Fruit fly (Drosophila melanogaster): ENCODE data around the gene PAN3.

Gene PAN3

DNA sequence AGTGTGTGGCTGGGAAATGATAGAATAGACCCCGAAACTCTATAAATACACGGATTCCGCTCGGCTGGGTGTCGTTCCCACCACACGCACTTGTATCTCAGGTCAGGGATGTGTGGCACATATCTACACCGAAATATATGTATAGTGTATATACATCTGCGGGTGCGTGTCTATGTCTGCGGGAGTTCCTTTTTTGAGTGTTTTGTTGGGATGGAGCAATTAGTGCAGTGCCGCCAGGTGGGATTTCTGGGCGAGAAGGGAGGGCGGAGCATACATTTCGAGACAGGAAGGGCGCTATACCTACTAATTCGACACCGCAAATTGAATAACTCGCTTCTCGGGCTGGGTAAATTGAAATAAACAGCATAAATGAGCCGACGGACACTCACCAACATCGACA is 55.5 kb downstream of the PAN3 start:
- TF ChIP-seq ey (GFP tag; optimal IDR thresholded peaks at IDR 0.05): no peak
- TF ChIP-seq jim (GFP tag; optimal IDR thresholded peaks at IDR 0.05): no peak

- TF ChIP-seq N (GFP tag; optimal IDR thresholded peaks at IDR 0.05) (no peak), Hr83 (GFP tag; optimal IDR thresholded peaks at IDR 0.05; ENCODE audit: poor library complexity, severe bottlenecking) (peak; percentile 64), GATAd (GFP tag; optimal IDR thresholded peaks at IDR 0.05) (no peak), woc (GFP tag; optimal IDR thresholded peaks at IDR 0.05) (no peak), Jra (GFP tag; optimal IDR thresholded peaks at IDR 0.05) (no peak), usp (GFP tag; optimal IDR thresholded peaks at IDR 0.05) (no peak), foxo (GFP tag; optimal IDR thresholded peaks at IDR 0.05) (peak in 1 of 2 experiments; percentile 41), sv (GFP tag; optimal IDR thresholded peaks at IDR 0.05) (peak; percentile 14), Mio (GFP tag; optimal IDR thresholded peaks at IDR 0.05) (no peak), Vsx2 (GFP tag; optimal IDR thresholded peaks at IDR 0.05; ENCODE audit: partially characterized antibody) (no peak), dl (GFP tag; optimal IDR thresholded peaks at IDR 0.05; ENCODE audit: insufficient read depth in 1 of 2, partially characterized antibody in 2 of 2) (peak in 1 of 2 experiments; percentile 10), brk (GFP tag; optimal IDR thresholded peaks at IDR 0.05) (peak; percentile 69), ey (GFP tag; optimal IDR thresholded peaks at IDR 0.05) (peak; percentile 21), CG32264 (GFP tag; optimal IDR thresholded peaks at IDR 0.05) (no peak), Rel (GFP tag; optimal IDR thresholded peaks at IDR 0.05) (no peak), Rel (tag; optimal IDR thresholded peaks at IDR 0.05) (peak; percentile 98), Dif (GFP tag; optimal IDR thresholded peaks at IDR 0.05; ENCODE audit: partially characterized antibody) (no peak), br (GFP tag; optimal IDR thresholded peaks at IDR 0.05) (peak; percentile 56), CrebA (GFP tag; optimal IDR thresholded peaks at IDR 0.05; ENCODE audit: borderline replicate concordance) (no peak), jim (GFP tag; optimal IDR thresholded peaks at IDR 0.05) (no peak), dsf (GFP tag; optimal IDR thresholded peaks at IDR 0.05; ENCODE audit: borderline replicate concordance) (no peak), Myc (optimal IDR thresholded peaks at IDR 0.05) (no peak), sage (GFP tag; optimal IDR thresholded peaks at IDR 0.05) (no peak), CG9705 (GFP tag; optimal IDR thresholded peaks at IDR 0.05) (peak; percentile 43), Abd-B (GFP tag; optimal IDR thresholded peaks at IDR 0.05) (no peak), HLH106 (tag; optimal IDR thresholded peaks at IDR 0.05) (peak; percentile 49), dmrt93B (GFP tag; optimal IDR thresholded peaks at IDR 0.05) (peak; percentile 1), Hr78 (GFP tag; optimal IDR thresholded peaks at IDR 0.05) (no peak), fru (GFP tag; optimal IDR thresholded peaks at IDR 0.05) (peak; percentile 64), Sp1 (GFP tag; optimal IDR thresholded peaks at IDR 0.05) (peak; percentile 63), lola (GFP tag; optimal IDR thresholded peaks at IDR 0.05) (no peak), pan (optimal IDR thresholded peaks at IDR 0.05) (no peak), OdsH (GFP tag; optimal IDR thresholded peaks at IDR 0.05) (peak; percentile 32), tai (GFP tag; optimal IDR thresholded peaks at IDR 0.05) (no peak), rgr (GFP tag; optimal IDR thresholded peaks at IDR 0.05) (peak; percentile 62), Hnf4 (GFP tag; optimal IDR thresholded peaks at IDR 0.05) (no peak), psq (GFP tag; optimal IDR thresholded peaks at IDR 0.05) (peak; percentile 1), Dfd (GFP tag; optimal IDR thresholded peaks at IDR 0.05) (no peak), h (GFP tag; optimal IDR thresholded peaks at IDR 0.05) (peak; percentile 58)
These were observed 56.6 kb downstream of the PAN3 start, which contains the start of gene promL for dm6 chr3L:3127544-3127943. Gene promL (minus strand): TSS chr3L:3127724.

- no peak for TF ChIP-seq Myc (optimal IDR thresholded peaks at IDR 0.05)
- TF ChIP-seq GATAd (GFP tag; optimal IDR thresholded peaks at IDR 0.05): no peak
- peak; percentile 4 for TF ChIP-seq rgr (GFP tag; optimal IDR thresholded peaks at IDR 0.05)
- no peak for TF ChIP-seq usp (GFP tag; optimal IDR thresholded peaks at IDR 0.05)
- TF ChIP-seq foxo (GFP tag; optimal IDR thresholded peaks at IDR 0.05): no peak
- no peak for TF ChIP-seq Dfd (GFP tag; optimal IDR thresholded peaks at IDR 0.05)
- TF ChIP-seq Rel (GFP tag; optimal IDR thresholded peaks at IDR 0.05): no peak
- no peak for TF ChIP-seq Rel (tag; optimal IDR thresholded peaks at IDR 0.05)
- no peak for TF ChIP-seq HLH106 (tag; optimal IDR thresholded peaks at IDR 0.05)
- TF ChIP-seq dsf (GFP tag; optimal IDR thresholded peaks at IDR 0.05; ENCODE audit: borderline replicate concordance): no peak
- no peak for TF ChIP-seq Abd-B (GFP tag; optimal IDR thresholded peaks at IDR 0.05)
- no peak for TF ChIP-seq Hnf4 (GFP tag; optimal IDR thresholded peaks at IDR 0.05)
- TF ChIP-seq h (GFP tag; optimal IDR thresholded peaks at IDR 0.05): peak; percentile 38
- TF ChIP-seq tai (GFP tag; optimal IDR thresholded peaks at IDR 0.05): no peak
- no peak for TF ChIP-seq lola (GFP tag; optimal IDR thresholded peaks at IDR 0.05)
- TF ChIP-seq Vsx2 (GFP tag; optimal IDR thresholded peaks at IDR 0.05; ENCODE audit: partially characterized antibody): no peak
- no peak for TF ChIP-seq CrebA (GFP tag; optimal IDR thresholded peaks at IDR 0.05; ENCODE audit: borderline replicate concordance)
- peak; percentile 1 for TF ChIP-seq OdsH (GFP tag; optimal IDR thresholded peaks at IDR 0.05)
- TF ChIP-seq dl (GFP tag; optimal IDR thresholded peaks at IDR 0.05; ENCODE audit: insufficient read depth in 1 of 2, partially characterized antibody in 2 of 2): peak; percentile 0 to 71
- no peak for TF ChIP-seq dmrt93B (GFP tag; optimal IDR thresholded peaks at IDR 0.05)
- no peak for TF ChIP-seq CG9705 (GFP tag; optimal IDR thresholded peaks at IDR 0.05)
- TF ChIP-seq Hr83 (GFP tag; optimal IDR thresholded peaks at IDR 0.05; ENCODE audit: poor library complexity, severe bottlenecking): peak; percentile 78
- TF ChIP-seq br (GFP tag; optimal IDR thresholded peaks at IDR 0.05): peak; percentile 16
- TF ChIP-seq sage (GFP tag; optimal IDR thresholded peaks at IDR 0.05): no peak
- TF ChIP-seq fru (GFP tag; optimal IDR thresholded peaks at IDR 0.05): no peak
- no peak for TF ChIP-seq woc (GFP tag; optimal IDR thresholded peaks at IDR 0.05)
- TF ChIP-seq sv (GFP tag; optimal IDR thresholded peaks at IDR 0.05): no peak
- no peak for TF ChIP-seq psq (GFP tag; optimal IDR thresholded peaks at IDR 0.05)
- no peak for TF ChIP-seq Hr78 (GFP tag; optimal IDR thresholded peaks at IDR 0.05)
- TF ChIP-seq Mio (GFP tag; optimal IDR thresholded peaks at IDR 0.05): no peak
- TF ChIP-seq brk (GFP tag; optimal IDR thresholded peaks at IDR 0.05): no peak
- TF ChIP-seq jim (GFP tag; optimal IDR thresholded peaks at IDR 0.05): no peak
- TF ChIP-seq ey (GFP tag; optimal IDR thresholded peaks at IDR 0.05): no peak
- TF ChIP-seq pan (optimal IDR thresholded peaks at IDR 0.05): no peak
- no peak for TF ChIP-seq N (GFP tag; optimal IDR thresholded peaks at IDR 0.05)
- peak; percentile 44 for TF ChIP-seq Dif (GFP tag; optimal IDR thresholded peaks at IDR 0.05; ENCODE audit: partially characterized antibody)
- TF ChIP-seq Jra (GFP tag; optimal IDR thresholded peaks at IDR 0.05): no peak
- TF ChIP-seq CG32264 (GFP tag; optimal IDR thresholded peaks at IDR 0.05): peak; percentile 20
- no peak for TF ChIP-seq Sp1 (GFP tag; optimal IDR thresholded peaks at IDR 0.05)
These were observed 63.2 kb downstream of the PAN3 start for dm6 chr3L:3134064-3134545.
